Fruit fly (Drosophila melanogaster) whole organism, embryonic: ENCODE data around the gene CG7518.
A peak's percentile ranks its signal among the peaks of the same experiment; 100 is the strongest.

Experiments used
- Asciz ChIP-seq: fragments of 200-800 bp; sonication (Bioruptor generic); optimal IDR thresholded peaks from 2 replicates; lab custom pipeline; 2017; ENCODE audit warnings: missing biosample characterization, mild to moderate bottlenecking, missing genetic modification characterization, missing genetic modification reagents
- Atf3 ChIP-seq: fragments of 200-800 bp; sonication (Bioruptor generic); optimal IDR thresholded peaks from 3 replicates; lab custom pipeline; 2016; ENCODE audit warnings: missing biosample characterization, missing genetic modification characterization
- CG10462 ChIP-seq: fragments of 200-800 bp; sonication (Bioruptor generic); optimal IDR thresholded peaks from 2 replicates; lab custom pipeline; 2016; ENCODE audit warnings: missing biosample characterization, missing genetic modification characterization
- CG10959 ChIP-seq: fragments of 200-800 bp; sonication (Bioruptor generic); IDR thresholded peaks from 2 replicates; pipeline ENCODE4 v1.3.6; 2022; ENCODE audit warnings: missing biosample characterization, missing genetic modification characterization
- CG11695 ChIP-seq: fragments of 200-800 bp; sonication (Bioruptor generic); IDR thresholded peaks from 3 replicates; pipeline ENCODE4 v1.3.6; 2022; ENCODE audit warnings: missing biosample characterization, missing genetic modification characterization
- CG13123 ChIP-seq: fragments of 200-800 bp; sonication (Bioruptor generic); optimal IDR thresholded peaks from 2 replicates; lab custom pipeline; 2016; ENCODE audit warnings: missing biosample characterization, missing genetic modification characterization
- CG14050 ChIP-seq: fragments of 200-800 bp; sonication (Bioruptor generic); IDR thresholded peaks from 3 replicates; pipeline ENCODE4 v1.3.6; 2022; ENCODE audit warnings: missing biosample characterization, missing genetic modification characterization
- CG15269 ChIP-seq: fragments of 200-800 bp; sonication (Bioruptor generic); optimal IDR thresholded peaks from 2 replicates; lab custom pipeline; 2018; ENCODE audit warnings: missing biosample characterization, mild to moderate bottlenecking, missing genetic modification characterization, moderate library complexity
- CG17612 ChIP-seq: fragments of 200-800 bp; sonication (Bioruptor generic); IDR thresholded peaks from 2 replicates; pipeline ENCODE4 v1.3.6; 2022; ENCODE audit warnings: missing biosample characterization, missing genetic modification characterization
- CG2120 ChIP-seq: fragments of 200-800 bp; sonication (Bioruptor generic); optimal IDR thresholded peaks from 3 replicates; lab custom pipeline; 2016; ENCODE audit warnings: missing biosample characterization, missing genetic modification characterization
- CG4617 ChIP-seq: fragments of 200-800 bp; sonication (Bioruptor generic); optimal IDR thresholded peaks from 3 replicates; lab custom pipeline; 2016; ENCODE audit warnings: missing biosample characterization, missing genetic modification characterization, borderline replicate concordance
- CG6654 ChIP-seq: fragments of 200-800 bp; sonication (Bioruptor generic); optimal IDR thresholded peaks from 2 replicates; lab custom pipeline; 2017; ENCODE audit warnings: missing biosample characterization, mild to moderate bottlenecking, missing genetic modification characterization
- CG6689 ChIP-seq: fragments of 200-800 bp; sonication (Bioruptor generic); IDR thresholded peaks from 2 replicates; pipeline ENCODE4 v1.3.6; 2022; ENCODE audit warnings: missing biosample characterization, missing genetic modification characterization
- CG7357 ChIP-seq: fragments of 200-800 bp; sonication (Bioruptor generic); IDR thresholded peaks from 3 replicates; pipeline ENCODE4 v1.3.6; 2022; ENCODE audit warnings: missing biosample characterization, missing genetic modification characterization
- CG7745 ChIP-seq: fragments of 200-800 bp; sonication (Bioruptor generic); optimal IDR thresholded peaks from 2 replicates; lab custom pipeline; 2018; ENCODE audit warnings: missing biosample characterization, mild to moderate bottlenecking, missing genetic modification characterization, moderate library complexity
- CG7987 ChIP-seq: fragments of 200-800 bp; sonication (Bioruptor generic); optimal IDR thresholded peaks from 2 replicates; lab custom pipeline; 2018; ENCODE audit warnings: missing biosample characterization, mild to moderate bottlenecking, missing genetic modification characterization, moderate library complexity
- CG8359 ChIP-seq: fragments of 200-800 bp; sonication (Bioruptor generic); optimal IDR thresholded peaks from 2 replicates; lab custom pipeline; 2017; ENCODE audit warnings: missing biosample characterization, mild to moderate bottlenecking, missing genetic modification characterization, borderline replicate concordance
- CG9437 ChIP-seq: fragments of 200-800 bp; sonication (Bioruptor generic); optimal IDR thresholded peaks from 2 replicates; lab custom pipeline; 2018; ENCODE audit warnings: missing biosample characterization, mild to moderate bottlenecking, missing genetic modification characterization
- CG9876 ChIP-seq: fragments of 200-800 bp; sonication (Bioruptor generic); optimal IDR thresholded peaks from 2 replicates; lab custom pipeline; 2016; ENCODE audit warnings: missing biosample characterization, missing genetic modification characterization
- Camta ChIP-seq: fragments of 200-800 bp; sonication (Bioruptor generic); optimal IDR thresholded peaks from 2 replicates; lab custom pipeline; 2016; ENCODE audit warnings: missing biosample characterization, missing genetic modification characterization
- D19B ChIP-seq: fragments of 200-800 bp; sonication (Bioruptor generic); optimal IDR thresholded peaks from 2 replicates; lab custom pipeline; 2017; ENCODE audit warnings: missing biosample characterization, mild to moderate bottlenecking, missing genetic modification characterization
- ERR ChIP-seq: fragments of 200-800 bp; sonication (Bioruptor generic); optimal IDR thresholded peaks from 2 replicates; lab custom pipeline; 2016; ENCODE audit warnings: missing biosample characterization, missing genetic modification characterization
- Fer3 ChIP-seq: fragments of 200-800 bp; sonication (Bioruptor generic); optimal IDR thresholded peaks from 2 replicates; lab custom pipeline; 2018; ENCODE audit warnings: missing biosample characterization, mild to moderate bottlenecking, missing genetic modification characterization, moderate library complexity
- H2.0 ChIP-seq: fragments of 200-800 bp; sonication (Bioruptor generic); IDR thresholded peaks from 2 replicates; pipeline ENCODE4 v1.3.6; 2022; ENCODE audit warnings: missing biosample characterization, missing genetic modification characterization
- HHEX ChIP-seq: fragments of 200-800 bp; sonication (Bioruptor generic); optimal IDR thresholded peaks from 3 replicates; lab custom pipeline; 2017; ENCODE audit warnings: missing biosample characterization, mild to moderate bottlenecking, missing genetic modification characterization, missing genetic modification reagents
- Hr51 ChIP-seq, 2 experiments: fragments of 200-800 bp; sonication (Bioruptor generic); optimal IDR thresholded peaks; 2 replicates in 1 of 2; 3 replicates in 1 of 2; lab custom pipeline; 2016 to 2018; ENCODE audit warnings: missing biosample characterization in 2 of 2, missing genetic modification characterization in 2 of 2, mild to moderate bottlenecking in 1 of 2, moderate library complexity in 1 of 2
- Jarid2 ChIP-seq: fragments of 200-800 bp; sonication (Bioruptor generic); optimal IDR thresholded peaks from 3 replicates; lab custom pipeline; 2017; ENCODE audit warnings: mild to moderate bottlenecking, missing biosample characterization, missing genetic modification reagents, missing genetic modification characterization
- NfI ChIP-seq: fragments of 200-800 bp; sonication (Bioruptor generic); optimal IDR thresholded peaks from 3 replicates; lab custom pipeline; 2018; ENCODE audit warnings: missing biosample characterization, mild to moderate bottlenecking, missing genetic modification characterization, moderate library complexity
- Sin3A ChIP-seq: fragments of >200 bp; optimal IDR thresholded peaks from 2 replicates; lab custom pipeline; 2018
- Taf1 ChIP-seq: fragments of 200-800 bp; sonication (Bioruptor generic); IDR thresholded peaks from 2 replicates; pipeline ENCODE4 v1.3.6; 2022; ENCODE audit warnings: missing biosample characterization, missing genetic modification characterization
- ash1 ChIP-seq: fragments of 200-800 bp; sonication (Bioruptor generic); optimal IDR thresholded peaks from 2 replicates; lab custom pipeline; 2018; ENCODE audit warnings: missing biosample characterization, mild to moderate bottlenecking, missing genetic modification characterization
- dan ChIP-seq: fragments of 200-800 bp; sonication (Bioruptor generic); IDR thresholded peaks from 2 replicates; pipeline ENCODE4 v1.3.6; 2022; ENCODE audit warnings: missing biosample characterization, missing genetic modification characterization
- en ChIP-seq: fragments of 200-800 bp; sonication (Bioruptor generic); optimal IDR thresholded peaks from 2 replicates; lab custom pipeline; 2016; ENCODE audit warnings: missing biosample characterization, missing genetic modification characterization
- fd102C ChIP-seq: fragments of 200-800 bp; sonication (Bioruptor generic); optimal IDR thresholded peaks from 2 replicates; lab custom pipeline; 2018; ENCODE audit warnings: missing biosample characterization, mild to moderate bottlenecking, missing genetic modification characterization, moderate library complexity
- grn ChIP-seq: fragments of 200-800 bp; sonication (Bioruptor generic); optimal IDR thresholded peaks from 3 replicates; lab custom pipeline; 2017; ENCODE audit warnings: missing biosample characterization, missing genetic modification characterization
- gsb-n ChIP-seq: fragments of 200-800 bp; sonication (Bioruptor generic); optimal IDR thresholded peaks from 3 replicates; lab custom pipeline; 2018; ENCODE audit warnings: missing biosample characterization, mild to moderate bottlenecking, missing genetic modification characterization
- inv ChIP-seq: fragments of 200-800 bp; sonication (Bioruptor generic); IDR thresholded peaks from 2 replicates; pipeline ENCODE4 v1.3.6; 2022; ENCODE audit warnings: missing biosample characterization, missing genetic modification characterization; ENCODE audit not compliant: partially characterized antibody
- lola ChIP-seq, 3 experiments: fragments of >200 bp in 2 of 3; fragments of 200-800 bp in 1 of 3; sonication (Bioruptor generic) in 1 of 3; optimal IDR thresholded peaks; 2 replicates each; lab custom pipeline; 2017 to 2019; ENCODE audit warnings: missing biosample characterization in 3 of 3, missing genetic modification characterization in 3 of 3, mild to moderate bottlenecking in 1 of 3, moderate library complexity in 1 of 3
- otp ChIP-seq: fragments of 200-800 bp; sonication (Bioruptor generic); IDR thresholded peaks from 3 replicates; pipeline ENCODE4, ENCODE4 v1.3.6; 2022; ENCODE audit warnings: missing biosample characterization, missing genetic modification characterization
- pfk ChIP-seq: fragments of 200-800 bp; sonication (Bioruptor generic); optimal IDR thresholded peaks from 2 replicates; lab custom pipeline; 2018; ENCODE audit warnings: missing biosample characterization, mild to moderate bottlenecking, missing genetic modification characterization, moderate library complexity
- pita ChIP-seq: fragments of 200-800 bp; sonication (Bioruptor generic); optimal IDR thresholded peaks from 2 replicates; lab custom pipeline; 2017; ENCODE audit warnings: missing biosample characterization, mild to moderate bottlenecking, missing genetic modification characterization
- row ChIP-seq: fragments of 200-800 bp; sonication (Bioruptor generic); IDR thresholded peaks from 3 replicates; pipeline ENCODE4 v1.3.6; 2022; ENCODE audit warnings: missing biosample characterization, missing genetic modification characterization
- seq ChIP-seq: fragments of 200-800 bp; sonication (Bioruptor generic); IDR thresholded peaks from 2 replicates; pipeline ENCODE4 v1.3.6; 2022; ENCODE audit warnings: missing biosample characterization, missing genetic modification characterization
- sob ChIP-seq: fragments of 200-800 bp; sonication (Bioruptor generic); IDR thresholded peaks from 2 replicates; pipeline ENCODE4 v1.3.6; 2022; ENCODE audit warnings: missing biosample characterization, missing genetic modification characterization
- tap ChIP-seq: fragments of 200-800 bp; optimal IDR thresholded peaks from 3 replicates; lab custom pipeline; 2019; ENCODE audit warnings: missing biosample characterization, mild to moderate bottlenecking, missing genetic modification characterization, moderate library complexity
- tgo ChIP-seq: fragments of 200-800 bp; sonication (Bioruptor generic); IDR thresholded peaks from 3 replicates; pipeline ENCODE4 v1.3.6; 2022; ENCODE audit warnings: missing biosample characterization, missing genetic modification characterization
- vfl ChIP-seq: fragments of 200-800 bp; sonication (Bioruptor generic); optimal IDR thresholded peaks from 2 replicates; lab custom pipeline; 2016; ENCODE audit warnings: missing biosample characterization, missing genetic modification characterization
- zf30C ChIP-seq: fragments of 200-800 bp; sonication (Bioruptor generic); optimal IDR thresholded peaks from 3 replicates; lab custom pipeline; 2018; ENCODE audit warnings: missing biosample characterization, mild to moderate bottlenecking, missing genetic modification characterization

The CG7518 gene

dm6 chr3R:12960929-12961855 lies 36.7 kb upstream of the CG7518 start, which contains the start of gene Spc25 (continued):
- no peak for TF ChIP-seq lola (GFP tag; optimal IDR thresholded peaks at IDR 0.05; lab: Kevin White, UChicago)
- no peak for TF ChIP-seq NfI (GFP tag; lab: Kevin White, UChicago)
- TF ChIP-seq H2.0 (GFP tag; lab: Robert Waterston, UW): peak; percentile 38; the same call in 1 of the 2 replicates
- TF ChIP-seq ERR (GFP tag; lab: Kevin White, UChicago): peak; percentile 79
- TF ChIP-seq row (GFP tag; lab: Robert Waterston, UW): peak; percentile 73
- TF ChIP-seq zf30C (GFP tag; lab: Kevin White, UChicago): no peak
- TF ChIP-seq otp (GFP tag; lab: Robert Waterston, UW): 0 out of 3 replicates have a peak, but pooled peaks have one; percentile 47
- TF ChIP-seq Camta: peak; percentile 42
- TF ChIP-seq CG2120 (GFP tag; lab: Kevin White, UChicago): peak; percentile 75
- no peak for TF ChIP-seq CG10959 (GFP tag; lab: Robert Waterston, UW)
- TF ChIP-seq CG7357: no peak
- peak; percentile 14; the same call in 1 of the 3 replicates for TF ChIP-seq tgo (GFP tag; lab: Robert Waterston, UW)
- peak; percentile 18 for TF ChIP-seq Atf3
- TF ChIP-seq CG13123 (GFP tag; lab: Kevin White, UChicago): no peak
- no peak for TF ChIP-seq Taf1 (GFP tag; lab: Robert Waterston, UW)
- peak; percentile 66; the same call in 1 of the 2 replicates for TF ChIP-seq sob (GFP tag; lab: Robert Waterston, UW)
- TF ChIP-seq pita: no peak
- TF ChIP-seq CG4617 (GFP tag; lab: Kevin White, UChicago): peak; percentile 77
- TF ChIP-seq fd102C (GFP tag; lab: Kevin White, UChicago): no peak
- TF ChIP-seq CG9876 (GFP tag; lab: Kevin White, UChicago): peak; percentile 58
- peak; percentile 89 for TF ChIP-seq inv
- no peak for TF ChIP-seq CG7987 (GFP tag; lab: Kevin White, UChicago)
- TF ChIP-seq CG9437 (GFP tag; lab: Kevin White, UChicago): no peak
- TF ChIP-seq Fer3 (tag; lab: Kevin White, UChicago): no peak
- TF ChIP-seq Sin3A (lab: Kevin White, UChicago): peak; percentile 87
- no peak for TF ChIP-seq grn (GFP tag; lab: Kevin White, UChicago)
- no peak for TF ChIP-seq D19B (GFP tag; lab: Kevin White, UChicago)
- TF ChIP-seq en (GFP tag; lab: Kevin White, UChicago): no peak
- TF ChIP-seq CG6654 (GFP tag; lab: Kevin White, UChicago): no peak
- TF ChIP-seq Asciz: no peak
- TF ChIP-seq CG7745: no peak
- no peak for TF ChIP-seq CG14050 (GFP tag; lab: Robert Waterston, UW)
- no peak for TF ChIP-seq gsb-n (tag; lab: Kevin White, UChicago)
- peak; percentile 42 to 71 for TF ChIP-seq Hr51 (GFP tag; optimal IDR thresholded peaks at IDR 0.05; lab: Kevin White, UChicago)
- no peak for TF ChIP-seq Jarid2 (GFP tag; lab: Kevin White, UChicago)
- no peak for TF ChIP-seq seq (GFP tag; lab: Robert Waterston, UW)
- TF ChIP-seq CG15269 (tag; lab: Kevin White, UChicago): peak; percentile 17
- TF ChIP-seq ash1 (GFP tag; lab: Kevin White, UChicago): no peak
- TF ChIP-seq CG10462 (GFP tag; lab: Kevin White, UChicago): no peak
- no peak for TF ChIP-seq tap
- TF ChIP-seq CG11695 (GFP tag; lab: Robert Waterston, UW): no peak
- TF ChIP-seq CG6689 (GFP tag; lab: Robert Waterston, UW): 0 out of 2 replicates have a peak, but pooled peaks have one; percentile 17
- TF ChIP-seq HHEX (GFP tag; lab: Kevin White, UChicago): no peak
- no peak for TF ChIP-seq CG8359
- no peak for TF ChIP-seq pfk (GFP tag; lab: Kevin White, UChicago)
- no peak for TF ChIP-seq dan (GFP tag; lab: Robert Waterston, UW)
- peak; percentile 25; the same call in 1 of the 2 replicates for TF ChIP-seq CG17612 (GFP tag; lab: Robert Waterston, UW)
- TF ChIP-seq vfl (GFP tag; lab: Kevin White, UChicago): peak; percentile 67
